Worm (Caenorhabditis elegans) whole organism, L4 larva: ENCODE data around the gene sms-1.

ENCODE experiments used
- R02D3.7 ChIP-seq: fragments of 150-350 bp; sonication (generic microtip); optimal IDR thresholded peaks from 3 replicates; lab custom pipeline; 2014; ENCODE audit warnings: missing biosample characterization, missing genetic modification characterization
- T20F7.1 ChIP-seq: fragments of 200-800 bp; sonication (Bioruptor generic); optimal IDR thresholded peaks from 2 replicates; lab custom pipeline; 2018; ENCODE audit warnings: mild to moderate bottlenecking, missing genetic modification characterization, missing compliant biosample characterization
- T26A8.4 ChIP-seq: fragments of 200-800 bp; sonication (Bioruptor generic); IDR thresholded peaks from 2 replicates; pipeline ENCODE4 v1.3.6; 2022; ENCODE audit warnings: missing genetic modification characterization, missing compliant biosample characterization
- Y48G9A.11 ChIP-seq: fragments of 200-800 bp; sonication (Bioruptor generic); IDR thresholded peaks from 2 replicates; pipeline ENCODE4 v1.3.6; 2022; ENCODE audit warnings: missing genetic modification reagents, missing genetic modification characterization, missing compliant biosample characterization
- Y5F2A.4 ChIP-seq: fragments of 200-800 bp; sonication (Bioruptor generic); optimal IDR thresholded peaks from 2 replicates; lab custom pipeline; 2018; ENCODE audit warnings: mild to moderate bottlenecking, missing genetic modification characterization, missing compliant biosample characterization
- ZK546.5 ChIP-seq, 2 experiments: sonication (generic microtip); optimal IDR thresholded peaks; 2 replicates each; lab custom pipeline; 2017; ENCODE audit warnings: missing biosample characterization in 2 of 2, missing genetic modification characterization in 2 of 2
- attf-4 ChIP-seq: sonication (generic microtip); optimal IDR thresholded peaks from 3 replicates; lab custom pipeline; 2017; ENCODE audit warnings: missing biosample characterization, missing genetic modification characterization
- ceh-28 ChIP-seq: fragments of 150-350 bp; optimal IDR thresholded peaks from 2 replicates; lab custom pipeline; 2014; ENCODE audit warnings: missing biosample characterization, missing genetic modification reagents, missing genetic modification characterization
- ceh-62 ChIP-seq: sonication (generic microtip); optimal IDR thresholded peaks from 2 replicates; lab custom pipeline; 2017; ENCODE audit warnings: missing biosample characterization, missing genetic modification characterization
- cey-2 ChIP-seq: sonication (generic microtip); optimal IDR thresholded peaks from 3 replicates; lab custom pipeline; 2017; ENCODE audit warnings: missing genetic modification characterization, mild to moderate bottlenecking, missing compliant biosample characterization, antibody characterized with exemption, borderline replicate concordance; ENCODE audit not compliant: insufficient read depth
- ctbp-1 ChIP-seq: fragments of 200-800 bp; sonication (Bioruptor generic); IDR thresholded peaks from 2 replicates; pipeline ENCODE4 v1.3.6; 2022; ENCODE audit warnings: missing genetic modification reagents, missing genetic modification characterization, missing compliant biosample characterization
- daf-16 ChIP-seq, 3 experiments: sonication (generic microtip); optimal IDR thresholded peaks; 2 replicates each; lab custom pipeline; 2016 to 2017; ENCODE audit warnings: missing genetic modification characterization in 3 of 3, missing genetic modification reagents in 3 of 3, mild to moderate bottlenecking in 2 of 3, missing compliant biosample characterization in 2 of 3, missing biosample characterization in 1 of 3, moderate library complexity in 1 of 3
- daf-19 ChIP-seq: fragments of 200-800 bp; sonication (Bioruptor generic); conservative IDR thresholded peaks from 2 replicates; pipeline ENCODE4 v1.3.6; 2022; ENCODE audit warnings: missing genetic modification characterization, missing compliant biosample characterization
- daf-8 ChIP-seq: fragments of 200-800 bp; sonication (Bioruptor generic); IDR thresholded peaks from 2 replicates; pipeline ENCODE4 v1.3.6; 2022; ENCODE audit warnings: missing genetic modification characterization, missing compliant biosample characterization
- dmd-6 ChIP-seq: fragments of 200-800 bp; sonication (Bioruptor generic); IDR thresholded peaks from 2 replicates; pipeline ENCODE4 v1.3.6; 2022; ENCODE audit warnings: missing genetic modification reagents, missing genetic modification characterization, missing compliant biosample characterization
- dmd-8 ChIP-seq: fragments of 200-800 bp; sonication (Bioruptor generic); IDR thresholded peaks from 2 replicates; pipeline ENCODE4 v1.3.6; 2022; ENCODE audit warnings: missing genetic modification characterization, missing compliant biosample characterization
- dmd-9 ChIP-seq: fragments of 200-800 bp; sonication (Bioruptor generic); IDR thresholded peaks from 2 replicates; pipeline ENCODE4 v1.3.6; 2022; ENCODE audit warnings: missing genetic modification reagents, missing genetic modification characterization, missing compliant biosample characterization
- duxl-1 ChIP-seq: sonication (generic microtip); optimal IDR thresholded peaks from 2 replicates; lab custom pipeline; 2016; ENCODE audit warnings: mild to moderate bottlenecking, missing genetic modification characterization, moderate library complexity, missing compliant biosample characterization; ENCODE audit not compliant: poor library complexity
- egl-43 ChIP-seq: fragments of 200-800 bp; sonication (Bioruptor generic); IDR thresholded peaks from 2 replicates; pipeline ENCODE4 v1.3.6; 2022; ENCODE audit warnings: missing genetic modification reagents, missing genetic modification characterization, missing compliant biosample characterization
- hlh-11 ChIP-seq: fragments of 200-800 bp; sonication (Bioruptor generic); optimal IDR thresholded peaks from 2 replicates; lab custom pipeline; 2018; ENCODE audit warnings: mild to moderate bottlenecking, missing genetic modification characterization, missing compliant biosample characterization
- hlh-30 ChIP-seq: sonication (generic microtip); optimal IDR thresholded peaks from 2 replicates; lab custom pipeline; 2017; ENCODE audit warnings: antibody characterized with exemption, mild to moderate bottlenecking, missing genetic modification characterization, missing compliant biosample characterization; ENCODE audit not compliant: insufficient read depth
- jun-1 ChIP-seq: fragments of 150-350 bp; optimal IDR thresholded peaks from 2 replicates; lab custom pipeline; 2014; ENCODE audit warnings: missing biosample characterization, missing genetic modification reagents, missing genetic modification characterization
- lin-13 ChIP-seq: fragments of 150-350 bp; optimal IDR thresholded peaks from 2 replicates; lab custom pipeline; 2014; ENCODE audit warnings: missing biosample characterization, missing genetic modification reagents, missing genetic modification characterization
- lin-38 ChIP-seq: fragments of 200-800 bp; sonication (Bioruptor generic); IDR thresholded peaks from 2 replicates; pipeline ENCODE4 v1.3.6; 2022; ENCODE audit warnings: missing genetic modification reagents, missing genetic modification characterization, missing compliant biosample characterization
- lir-3 ChIP-seq: sonication (generic microtip); optimal IDR thresholded peaks from 2 replicates; lab custom pipeline; 2016; ENCODE audit warnings: mild to moderate bottlenecking, missing genetic modification characterization, missing compliant biosample characterization
- lsy-2 ChIP-seq, 2 experiments: fragments of 150-350 bp in 1 of 2; sonication (generic microtip) in 1 of 2; optimal IDR thresholded peaks; 2 replicates each; lab custom pipeline; 2014 to 2017; ENCODE audit warnings: missing biosample characterization in 2 of 2, missing genetic modification characterization in 2 of 2
- mdt-29 ChIP-seq: fragments of 200-800 bp; sonication (Bioruptor generic); IDR thresholded peaks from 2 replicates; pipeline ENCODE4 v1.3.6; 2022; ENCODE audit warnings: missing genetic modification reagents, missing genetic modification characterization, missing compliant biosample characterization
- mep-1 ChIP-seq: fragments of 150-350 bp; sonication (generic microtip); optimal IDR thresholded peaks from 3 replicates; lab custom pipeline; 2014; ENCODE audit warnings: missing biosample characterization, missing genetic modification characterization
- mxl-3 ChIP-seq: fragments of 200-800 bp; sonication (Bioruptor generic); optimal IDR thresholded peaks from 2 replicates; lab custom pipeline; 2018; ENCODE audit warnings: mild to moderate bottlenecking, missing genetic modification characterization, missing compliant biosample characterization
- nhr-11 ChIP-seq: fragments of 150-350 bp; optimal IDR thresholded peaks from 2 replicates; lab custom pipeline; 2014; ENCODE audit warnings: missing biosample characterization, missing genetic modification characterization
- nhr-25 ChIP-seq: sonication (generic microtip); optimal IDR thresholded peaks from 2 replicates; lab custom pipeline; 2017; ENCODE audit warnings: missing genetic modification characterization, mild to moderate bottlenecking, missing compliant biosample characterization, antibody characterized with exemption, moderate library complexity, borderline replicate concordance; ENCODE audit not compliant: insufficient read depth
- nhr-41 ChIP-seq: fragments of 200-800 bp; sonication (Bioruptor generic); IDR thresholded peaks from 2 replicates; pipeline ENCODE4 v1.3.6; 2022; ENCODE audit warnings: missing genetic modification reagents, missing genetic modification characterization, missing compliant biosample characterization
- nhr-48 ChIP-seq: sonication (generic microtip); optimal IDR thresholded peaks from 2 replicates; lab custom pipeline; 2016; ENCODE audit warnings: mild to moderate bottlenecking, missing genetic modification characterization, missing compliant biosample characterization
- pha-4 ChIP-seq, 2 experiments: fragments of 150-350 bp in 1 of 2; fragments of 200-800 bp in 1 of 2; sonication (Bioruptor generic) in 1 of 2; IDR thresholded peaks in 1 of 2; optimal IDR thresholded peaks in 1 of 2; 2 replicates each; pipeline versions ENCODE4 v1.3.6 to Lab custom; 2014 to 2022; ENCODE audit warnings: missing genetic modification characterization in 2 of 2, missing genetic modification reagents in 2 of 2, missing biosample characterization in 1 of 2, missing compliant biosample characterization in 1 of 2
- rbr-2 ChIP-seq: sonication (generic microtip); optimal IDR thresholded peaks from 2 replicates; lab custom pipeline; 2016; ENCODE audit warnings: missing genotype, missing genetic modification characterization, missing compliant biosample characterization
- sdz-12 ChIP-seq: fragments of 200-800 bp; sonication (Bioruptor generic); optimal IDR thresholded peaks from 2 replicates; lab custom pipeline; 2018; ENCODE audit warnings: mild to moderate bottlenecking, missing genetic modification characterization, missing compliant biosample characterization
- skn-1 ChIP-seq: fragments of 150-350 bp; optimal IDR thresholded peaks from 2 replicates; lab custom pipeline; 2014; ENCODE audit warnings: missing biosample characterization, missing genetic modification characterization
- snpc-1.2 ChIP-seq: fragments of 200-800 bp; sonication (Bioruptor generic); IDR thresholded peaks from 2 replicates; pipeline ENCODE4 v1.3.6; 2022; ENCODE audit warnings: missing genetic modification reagents, missing genetic modification characterization, missing compliant biosample characterization
- tag-97 ChIP-seq: fragments of 200-800 bp; sonication (Bioruptor generic); IDR thresholded peaks from 2 replicates; pipeline ENCODE4 v1.3.6; 2022; ENCODE audit warnings: missing genetic modification characterization, missing compliant biosample characterization
- unc-62 ChIP-seq, 3 experiments: fragments of 150-350 bp in 1 of 3; sonication (generic microtip); optimal IDR thresholded peaks in 2 of 3; peaks in 1 of 3; 1 replicate in 1 of 3; 2 replicates in 2 of 3; lab custom pipeline; 2014 to 2017; ENCODE audit warnings: missing biosample characterization in 3 of 3, missing genetic modification characterization in 3 of 3, missing genetic modification reagents in 3 of 3, missing genotype in 1 of 3
- vab-7 ChIP-seq: fragments of 200-800 bp; sonication (Bioruptor generic); IDR thresholded peaks from 2 replicates; pipeline ENCODE4 v1.3.6; 2022; ENCODE audit warnings: missing genetic modification reagents, missing genetic modification characterization, missing compliant biosample characterization
- zfp-2 ChIP-seq: sonication (generic microtip); optimal IDR thresholded peaks from 2 replicates; lab custom pipeline; 2016; ENCODE audit warnings: mild to moderate bottlenecking, missing genetic modification characterization, missing compliant biosample characterization
- zfp-3 ChIP-seq: fragments of 200-800 bp; sonication (Bioruptor generic); conservative IDR thresholded peaks from 2 replicates; pipeline ENCODE4 v1.3.6; 2022; ENCODE audit warnings: missing genetic modification reagents, missing genetic modification characterization, missing compliant biosample characterization
- zip-11 ChIP-seq: fragments of 200-800 bp; sonication (Bioruptor generic); IDR thresholded peaks from 2 replicates; pipeline ENCODE4 v1.3.6; 2022; ENCODE audit warnings: missing genetic modification characterization, missing compliant biosample characterization

The sms-1 gene

DNA sequence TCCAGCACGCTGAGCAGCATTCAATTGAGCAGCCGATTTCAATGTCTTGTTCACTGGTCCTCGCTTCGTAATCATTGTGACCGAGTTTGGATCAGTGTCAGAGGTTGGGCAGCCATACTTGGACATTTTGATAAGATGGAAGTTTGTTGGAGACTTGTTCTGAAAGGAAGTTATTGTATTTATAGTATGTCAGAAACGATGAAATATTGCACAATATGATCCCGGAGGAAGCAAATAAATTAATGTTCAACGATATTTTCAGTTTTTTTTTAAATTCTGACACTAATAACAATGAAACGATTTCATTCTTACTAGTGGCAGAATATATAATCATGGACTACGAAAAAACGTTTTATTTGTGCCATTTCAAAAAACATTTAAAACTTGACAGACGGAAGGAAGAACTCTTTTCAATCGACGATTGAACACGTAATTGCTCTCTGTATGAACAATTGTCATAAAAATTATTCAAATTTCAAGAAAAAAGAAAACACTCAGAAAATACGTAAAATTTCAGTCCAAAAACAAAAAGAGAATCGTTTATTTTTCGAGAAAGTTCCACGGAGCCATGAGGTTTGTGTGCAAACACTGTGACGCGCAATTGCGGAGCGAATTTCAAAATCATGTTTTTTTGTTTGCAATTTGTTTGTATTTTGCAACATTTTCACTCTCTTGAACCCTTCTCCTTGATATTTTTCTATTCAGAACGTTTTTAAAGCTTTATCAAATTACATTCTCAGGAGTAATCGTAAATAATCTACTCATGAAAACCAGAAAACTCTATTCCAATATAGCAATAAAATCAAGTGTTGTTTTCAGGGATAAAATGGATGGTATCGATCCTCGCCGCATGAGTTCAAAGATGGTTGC lies 17.7 kb downstream of the sms-1 start, which contains the start of the genes mbf-1 and nse-4 (continued):
- TF ChIP-seq pha-4 (GFP tag; IDR thresholded peaks at IDR 0.05; lab: Robert Waterston, UW) (0 out of 2 replicates have a peak, but pooled peaks have one; percentile 12), pha-4 (tag; optimal IDR thresholded peaks at IDR 0.05; lab: Kevin White, UChicago) (peak; percentile 84), attf-4 (no peak), ctbp-1 (GFP tag; lab: Robert Waterston, UW) (0 out of 2 replicates have a peak, but pooled peaks have one; percentile 10)

DNA sequence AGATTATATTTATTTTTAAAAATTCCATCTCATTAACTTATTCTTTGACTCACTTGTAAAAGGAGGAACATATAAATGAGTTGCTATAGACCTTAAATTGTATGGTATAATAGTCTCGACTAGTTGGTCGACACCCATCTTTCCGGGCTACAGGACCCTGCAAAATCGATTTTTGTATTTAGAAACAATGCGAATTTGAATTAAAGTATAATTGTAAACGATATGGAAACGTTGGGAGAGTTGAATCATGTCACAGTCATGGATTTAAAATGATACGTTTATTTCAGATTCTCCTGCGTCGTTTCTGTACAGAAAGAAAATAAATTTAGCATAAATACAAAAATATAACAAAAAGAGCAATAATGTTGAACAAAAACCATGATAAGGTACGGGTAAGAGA lies 18.9 kb downstream of the sms-1 start, which contains the start of gene catp-8:
Gene catp-8 (minus strand): TSS at position 157 of the 400 bp plus-strand sequence.
- TF ChIP-seq rbr-2 (tag; lab: Kevin White, UChicago) (no peak), nhr-48 (tag; lab: Kevin White, UChicago) (no peak), daf-16 (GFP tag; optimal IDR thresholded peaks at IDR 0.05; lab: Kevin White, UChicago) (no peak), daf-16 (tag; optimal IDR thresholded peaks at IDR 0.05; lab: Kevin White, UChicago) (peak; percentile 34), nhr-25 (tag; lab: Kevin White, UChicago) (no peak), R02D3.7 (tag; lab: Kevin White, UChicago) (no peak), ceh-62 (tag; lab: Kevin White, UChicago) (no peak), egl-43 (GFP tag; lab: Robert Waterston, UW) (no peak), zfp-3 (GFP tag; lab: Robert Waterston, UW) (no peak), jun-1 (tag; lab: Kevin White, UChicago) (no peak), T26A8.4 (GFP tag; lab: Robert Waterston, UW) (no peak), zfp-2 (tag; lab: Kevin White, UChicago) (no peak), Y5F2A.4 (GFP tag; lab: Kevin White, UChicago) (no peak), lir-3 (tag; lab: Kevin White, UChicago) (no peak), lin-38 (GFP tag; lab: Robert Waterston, UW) (peak; percentile 46), skn-1 (tag; lab: Kevin White, UChicago) (no peak), nhr-41 (GFP tag; lab: Robert Waterston, UW) (no peak), snpc-1.2 (GFP tag; lab: Robert Waterston, UW) (no peak), nhr-11 (tag; lab: Kevin White, UChicago) (no peak), cey-2 (tag; lab: Kevin White, UChicago) (no peak), hlh-30 (no peak), zip-11 (no peak), lin-13 (GFP tag; lab: Kevin White, UChicago) (peak; percentile 61), ctbp-1 (GFP tag; lab: Robert Waterston, UW) (0 out of 2 replicates have a peak, but pooled peaks have one; percentile 49), tag-97 (GFP tag; lab: Robert Waterston, UW) (no peak), pha-4 (GFP tag; IDR thresholded peaks at IDR 0.05; lab: Robert Waterston, UW) (no peak), pha-4 (tag; optimal IDR thresholded peaks at IDR 0.05; lab: Kevin White, UChicago) (no peak), sdz-12 (no peak), unc-62 (GFP tag; optimal IDR thresholded peaks at IDR 0.05 in 1 of 2; lab: Kevin White, UChicago) (no peak), unc-62 (tag; optimal IDR thresholded peaks at IDR 0.05; lab: Kevin White, UChicago) (no peak), mdt-29 (GFP tag; lab: Robert Waterston, UW) (no peak), dmd-9 (GFP tag; lab: Robert Waterston, UW) (no peak), T20F7.1 (GFP tag; lab: Kevin White, UChicago) (peak; percentile 69), vab-7 (no peak), Y48G9A.11 (GFP tag; lab: Robert Waterston, UW) (no peak), daf-8 (GFP tag; lab: Robert Waterston, UW) (no peak), daf-19 (GFP tag; lab: Robert Waterston, UW) (no peak), dmd-6 (GFP tag; lab: Robert Waterston, UW) (no peak), dmd-8 (GFP tag; lab: Robert Waterston, UW) (no peak), ZK546.5 (tag; optimal IDR thresholded peaks at IDR 0.05; lab: Kevin White, UChicago) (no peak), mxl-3 (GFP tag; lab: Kevin White, UChicago) (no peak), lsy-2 (tag; optimal IDR thresholded peaks at IDR 0.05; lab: Kevin White, UChicago) (peak in 1 of 2 experiments; percentile 33), attf-4 (no peak), ceh-28 (tag; lab: Kevin White, UChicago) (no peak), hlh-11 (no peak), duxl-1 (no peak), mep-1 (tag; lab: Kevin White, UChicago) (peak; percentile 12)
